Fruit fly (Drosophila melanogaster) whole organism, embryonic: Measurements from ENCODE around the gene Helz.
A peak's percentile ranks its signal among the peaks of the same experiment; 100 is the strongest.

ENCODE experiments used
- Asciz ChIP-seq: fragments of 200-800 bp; sonication (Bioruptor generic); optimal IDR thresholded peaks from 2 replicates; lab custom pipeline; 2017; ENCODE audit warnings: missing biosample characterization, mild to moderate bottlenecking, missing genetic modification characterization, missing genetic modification reagents
- B-H2 ChIP-seq: fragments of 200-800 bp; sonication (Bioruptor generic); optimal IDR thresholded peaks from 2 replicates; lab custom pipeline; 2018; ENCODE audit warnings: missing biosample characterization, mild to moderate bottlenecking, missing genetic modification characterization
- BtbVII ChIP-seq: fragments of 200-800 bp; sonication (Bioruptor generic); optimal IDR thresholded peaks from 3 replicates; lab custom pipeline; 2017; ENCODE audit warnings: missing biosample characterization, mild to moderate bottlenecking, missing genetic modification characterization
- CG1024 ChIP-seq: fragments of 200-800 bp; sonication (Bioruptor generic); IDR thresholded peaks from 2 replicates; pipeline ENCODE4 v1.3.6; 2022; ENCODE audit warnings: missing biosample characterization, missing genetic modification characterization
- CG12391 ChIP-seq: fragments of 200-800 bp; sonication (Bioruptor generic); optimal IDR thresholded peaks from 3 replicates; lab custom pipeline; 2018; ENCODE audit warnings: missing biosample characterization, mild to moderate bottlenecking, missing genetic modification characterization, moderate library complexity
- CG13424 ChIP-seq: fragments of 200-800 bp; sonication (Bioruptor generic); optimal IDR thresholded peaks from 2 replicates; lab custom pipeline; 2019; ENCODE audit warnings: missing biosample characterization, mild to moderate bottlenecking, missing genetic modification characterization, moderate library complexity
- CG16815 ChIP-seq: fragments of 200-800 bp; sonication (Bioruptor generic); optimal IDR thresholded peaks from 3 replicates; lab custom pipeline; 2017; ENCODE audit warnings: missing biosample characterization, mild to moderate bottlenecking, missing genetic modification characterization
- CG1792 ChIP-seq: fragments of 200-800 bp; sonication (Bioruptor generic); optimal IDR thresholded peaks from 2 replicates; lab custom pipeline; 2016; ENCODE audit warnings: missing biosample characterization, missing genetic modification characterization
- CG1832 ChIP-seq: fragments of 200-800 bp; sonication (Bioruptor generic); optimal IDR thresholded peaks from 2 replicates; lab custom pipeline; 2017; ENCODE audit warnings: missing biosample characterization, mild to moderate bottlenecking, missing genetic modification characterization, inconsistent platforms
- CG3065 ChIP-seq: fragments of 200-800 bp; sonication (Bioruptor generic); optimal IDR thresholded peaks from 2 replicates; lab custom pipeline; 2016; ENCODE audit warnings: missing biosample characterization, missing genetic modification characterization
- CG31365 ChIP-seq: fragments of 200-800 bp; sonication (Bioruptor generic); optimal IDR thresholded peaks from 2 replicates; lab custom pipeline; 2018; ENCODE audit warnings: missing biosample characterization, mild to moderate bottlenecking, missing genetic modification characterization
- CG43689 ChIP-seq: fragments of 200-800 bp; sonication (Bioruptor generic); IDR thresholded peaks from 2 replicates; pipeline ENCODE4 v1.3.6; 2022; ENCODE audit warnings: missing biosample characterization, missing genetic modification characterization
- CG4404 ChIP-seq: fragments of 200-800 bp; sonication (Bioruptor generic); IDR thresholded peaks from 2 replicates; pipeline ENCODE4 v1.3.6; 2022; ENCODE audit warnings: missing biosample characterization, missing genetic modification characterization
- CG7271 ChIP-seq: fragments of 200-800 bp; sonication (Bioruptor generic); optimal IDR thresholded peaks from 2 replicates; lab custom pipeline; 2018; ENCODE audit warnings: missing biosample characterization, mild to moderate bottlenecking, missing genetic modification characterization, moderate library complexity
- CG9932 ChIP-seq: fragments of 200-800 bp; sonication (Bioruptor generic); IDR thresholded peaks from 2 replicates; pipeline ENCODE4 v1.3.6; 2022; ENCODE audit warnings: missing biosample characterization, missing genetic modification characterization
- D19B ChIP-seq: fragments of 200-800 bp; sonication (Bioruptor generic); optimal IDR thresholded peaks from 2 replicates; lab custom pipeline; 2017; ENCODE audit warnings: missing biosample characterization, mild to moderate bottlenecking, missing genetic modification characterization
- Deaf1 ChIP-seq: fragments of 200-800 bp; optimal IDR thresholded peaks from 3 replicates; lab custom pipeline; 2019; ENCODE audit warnings: missing biosample characterization, mild to moderate bottlenecking, missing genetic modification characterization, moderate library complexity
- Doc3 ChIP-seq: fragments of 200-800 bp; sonication (Bioruptor generic); IDR thresholded peaks from 3 replicates; pipeline ENCODE4 v1.3.6; 2022; ENCODE audit warnings: missing biosample characterization, missing genetic modification characterization; ENCODE audit not compliant: partially characterized antibody
- Gug ChIP-seq: fragments of 200-800 bp; sonication (Bioruptor generic); IDR thresholded peaks from 4 replicates; pipeline ENCODE4 v1.3.6; 2022; ENCODE audit warnings: missing biosample characterization, missing genetic modification characterization
- Kr ChIP-seq: fragments of 200-800 bp; sonication (Bioruptor generic); optimal IDR thresholded peaks from 2 replicates; lab custom pipeline; 2017; ENCODE audit warnings: missing biosample characterization, mild to moderate bottlenecking, missing genetic modification characterization
- MBD-R2 ChIP-seq: fragments of 200-800 bp; sonication (Bioruptor generic); IDR thresholded peaks from 2 replicates; pipeline ENCODE4 v1.3.6; 2022; ENCODE audit warnings: missing biosample characterization, missing genetic modification characterization
- Myb ChIP-seq: fragments of 200-800 bp; sonication (Bioruptor generic); optimal IDR thresholded peaks from 2 replicates; lab custom pipeline; 2016; ENCODE audit warnings: missing biosample characterization, missing genetic modification characterization
- NFAT ChIP-seq: fragments of 200-800 bp; sonication (Bioruptor generic); IDR thresholded peaks from 2 replicates; pipeline ENCODE4 v1.3.6; 2022; ENCODE audit warnings: missing biosample characterization, missing genetic modification characterization
- NK7.1 ChIP-seq: fragments of 200-800 bp; sonication (Bioruptor generic); optimal IDR thresholded peaks from 3 replicates; lab custom pipeline; 2016; ENCODE audit warnings: missing biosample characterization, missing genetic modification characterization
- Oli ChIP-seq: fragments of 200-800 bp; sonication (Bioruptor generic); optimal IDR thresholded peaks from 2 replicates; lab custom pipeline; 2018; ENCODE audit warnings: missing biosample characterization, mild to moderate bottlenecking, missing genetic modification characterization, moderate library complexity
- YL-1 ChIP-seq: fragments of 200-800 bp; sonication (Bioruptor generic); optimal IDR thresholded peaks from 3 replicates; lab custom pipeline; 2017; ENCODE audit warnings: missing biosample characterization, mild to moderate bottlenecking, missing genetic modification characterization
- aop ChIP-seq: fragments of 200-800 bp; sonication (Bioruptor generic); IDR thresholded peaks from 2 replicates; pipeline ENCODE4 v1.3.6; 2022; ENCODE audit warnings: missing biosample characterization, missing genetic modification characterization
- ato ChIP-seq: fragments of 200-800 bp; sonication (Bioruptor generic); IDR thresholded peaks from 2 replicates; pipeline ENCODE4 v1.3.6; 2022; ENCODE audit warnings: missing biosample characterization, missing genetic modification characterization; ENCODE audit not compliant: partially characterized antibody
- bcd ChIP-seq: fragments of 200-800 bp; sonication (Bioruptor generic); optimal IDR thresholded peaks from 2 replicates; lab custom pipeline; 2017; ENCODE audit warnings: missing biosample characterization, mild to moderate bottlenecking, missing genetic modification characterization
- br ChIP-seq: fragments of >200 bp; optimal IDR thresholded peaks from 2 replicates; lab custom pipeline; 2017
- cg ChIP-seq: fragments of 200-800 bp; sonication (Bioruptor generic); optimal IDR thresholded peaks from 3 replicates; lab custom pipeline; 2019; ENCODE audit warnings: missing biosample characterization, mild to moderate bottlenecking, missing genetic modification characterization, moderate library complexity
- cwo ChIP-seq: fragments of 200-800 bp; sonication (Bioruptor generic); optimal IDR thresholded peaks from 3 replicates; lab custom pipeline; 2017; ENCODE audit warnings: missing biosample characterization, missing genetic modification characterization, mild to moderate bottlenecking, moderate library complexity, missing genetic modification reagents
- dati ChIP-seq: fragments of 200-800 bp; sonication (Bioruptor generic); IDR thresholded peaks from 2 replicates; pipeline ENCODE4 v1.3.6; 2022; ENCODE audit warnings: missing biosample characterization, missing genetic modification characterization
- fd96Cb ChIP-seq: fragments of 200-800 bp; sonication (Bioruptor generic); optimal IDR thresholded peaks from 2 replicates; lab custom pipeline; 2018; ENCODE audit warnings: missing biosample characterization, mild to moderate bottlenecking, missing genetic modification characterization, moderate library complexity
- fu2 ChIP-seq: fragments of 200-800 bp; sonication (Bioruptor generic); optimal IDR thresholded peaks from 2 replicates; lab custom pipeline; 2016; ENCODE audit warnings: missing biosample characterization, missing genetic modification characterization
- lmd ChIP-seq: fragments of 200-800 bp; sonication (Bioruptor generic); IDR thresholded peaks from 2 replicates; pipeline ENCODE4 v1.3.6; 2022; ENCODE audit warnings: missing biosample characterization, missing genetic modification characterization
- mam ChIP-seq: fragments of 200-800 bp; sonication (Bioruptor generic); optimal IDR thresholded peaks from 3 replicates; lab custom pipeline; 2016; ENCODE audit warnings: missing biosample characterization, missing genetic modification characterization
- nerfin-1 ChIP-seq: fragments of 200-800 bp; sonication (Bioruptor generic); optimal IDR thresholded peaks from 3 replicates; lab custom pipeline; 2019; ENCODE audit warnings: missing biosample characterization, mild to moderate bottlenecking, missing genetic modification characterization, moderate library complexity
- psq ChIP-seq: fragments of 200-800 bp; sonication (Bioruptor generic); optimal IDR thresholded peaks from 2 replicates; lab custom pipeline; 2017; ENCODE audit warnings: missing biosample characterization, missing genetic modification characterization
- repo ChIP-seq: fragments of 200-800 bp; sonication (Bioruptor generic); optimal IDR thresholded peaks from 2 replicates; lab custom pipeline; 2016; ENCODE audit warnings: missing biosample characterization, missing genetic modification characterization
- sc ChIP-seq, 3 experiments: fragments of >200 bp in 2 of 3; fragments of 200-800 bp in 1 of 3; sonication (Bioruptor generic) in 1 of 3; optimal IDR thresholded peaks; 2 replicates in 2 of 3; 3 replicates in 1 of 3; lab custom pipeline; 2017; ENCODE audit warnings: mild to moderate bottlenecking in 1 of 3, missing biosample characterization in 1 of 3, missing genetic modification characterization in 1 of 3, missing genetic modification reagents in 1 of 3
- sisA ChIP-seq: fragments of 200-800 bp; sonication (Bioruptor generic); IDR thresholded peaks from 2 replicates; pipeline ENCODE4 v1.3.6; 2022; ENCODE audit warnings: missing biosample characterization, missing genetic modification characterization
- sna ChIP-seq: fragments of 200-800 bp; sonication (Bioruptor generic); IDR thresholded peaks from 2 replicates; pipeline ENCODE4 v1.3.6; 2022; ENCODE audit warnings: missing biosample characterization, missing genetic modification characterization; ENCODE audit not compliant: partially characterized antibody
- sob ChIP-seq: fragments of 200-800 bp; sonication (Bioruptor generic); IDR thresholded peaks from 2 replicates; pipeline ENCODE4 v1.3.6; 2022; ENCODE audit warnings: missing biosample characterization, missing genetic modification characterization
- stc ChIP-seq: fragments of 200-800 bp; sonication (Bioruptor generic); IDR thresholded peaks from 2 replicates; pipeline ENCODE4 v1.3.6; 2022; ENCODE audit warnings: missing biosample characterization, missing genetic modification characterization
- tio ChIP-seq: fragments of 200-800 bp; sonication (Bioruptor generic); optimal IDR thresholded peaks from 2 replicates; lab custom pipeline; 2017; ENCODE audit warnings: missing biosample characterization, missing genetic modification characterization, inconsistent platforms
- trh ChIP-seq: fragments of 200-800 bp; sonication (Bioruptor generic); optimal IDR thresholded peaks from 2 replicates; lab custom pipeline; 2016; ENCODE audit warnings: missing biosample characterization, missing genetic modification characterization
- twi ChIP-seq: fragments of 200-800 bp; optimal IDR thresholded peaks from 2 replicates; lab custom pipeline; 2019; ENCODE audit warnings: missing biosample characterization, mild to moderate bottlenecking, missing genetic modification characterization, moderate library complexity
- yki ChIP-seq: fragments of >200 bp; optimal IDR thresholded peaks from 3 replicates; lab custom pipeline; 2018

Gene Helz

dm6 chr3L:14757464-14758384 lies 32.0 kb upstream of the Helz start, which contains the start of gene CG42507 (continued):
- TF ChIP-seq CG31365 (peak; percentile 52), lmd (GFP tag; lab: Robert Waterston, UW) (no peak; the same call in 1 of the 2 replicates), Oli (tag; lab: Kevin White, UChicago) (no peak), bcd (GFP tag; lab: Kevin White, UChicago) (peak; percentile 22), Deaf1 (tag; lab: Kevin White, UChicago) (no peak), Asciz (peak; percentile 72), yki (no peak), ato (GFP tag; lab: Robert Waterston, UW) (no peak), CG4404 (no peak), CG1792 (GFP tag; lab: Kevin White, UChicago) (no peak), Myb (GFP tag; lab: Kevin White, UChicago) (no peak), twi (tag; lab: Kevin White, UChicago) (peak; percentile 91), sob (GFP tag; lab: Robert Waterston, UW) (no peak; the same call in 1 of the 2 replicates), YL-1 (GFP tag; lab: Kevin White, UChicago) (peak; percentile 35), Doc3 (GFP tag; lab: Robert Waterston, UW) (peak; percentile 45; the same call in 1 of the 3 replicates), aop (GFP tag; lab: Robert Waterston, UW) (no peak), CG7271 (peak; percentile 33), Kr (peak; percentile 77), CG9932 (GFP tag; lab: Robert Waterston, UW) (peak; percentile 49), trh (GFP tag; lab: Kevin White, UChicago) (no peak), MBD-R2 (peak; percentile 25; the same call in 1 of the 2 replicates), CG1024 (no peak), psq (GFP tag; lab: Kevin White, UChicago) (no peak), CG43689 (GFP tag; lab: Robert Waterston, UW) (no peak), dati (GFP tag; lab: Robert Waterston, UW) (no peak), CG3065 (GFP tag; lab: Kevin White, UChicago) (no peak), CG1832 (GFP tag; lab: Kevin White, UChicago) (no peak), sisA (GFP tag; lab: Robert Waterston, UW) (no peak), mam (GFP tag; lab: Kevin White, UChicago) (no peak), B-H2 (GFP tag; lab: Kevin White, UChicago) (peak; percentile 83), fd96Cb (no peak), br (lab: Kevin White, UChicago) (no peak), CG13424 (tag; lab: Kevin White, UChicago) (peak; percentile 33), tio (GFP tag; lab: Kevin White, UChicago) (no peak), D19B (GFP tag; lab: Kevin White, UChicago) (no peak), Gug (GFP tag; lab: Robert Waterston, UW) (no peak), NK7.1 (no peak), sc (optimal IDR thresholded peaks at IDR 0.05; lab: Kevin White, UChicago) (no peak), sc (GFP tag; optimal IDR thresholded peaks at IDR 0.05; lab: Kevin White, UChicago) (peak; percentile 16), repo (GFP tag; lab: Kevin White, UChicago) (no peak), cg (peak; percentile 90), sna (peak; percentile 24; the same call in 1 of the 2 replicates), CG12391 (tag; lab: Kevin White, UChicago) (peak; percentile 4), nerfin-1 (tag; lab: Kevin White, UChicago) (no peak), BtbVII (GFP tag; lab: Kevin White, UChicago) (peak; percentile 63), CG16815 (GFP tag; lab: Kevin White, UChicago) (no peak), cwo (GFP tag; lab: Kevin White, UChicago) (no peak), fu2 (GFP tag; lab: Kevin White, UChicago) (no peak), stc (GFP tag; lab: Robert Waterston, UW) (peak; percentile 12; the same call in 1 of the 2 replicates), NFAT (GFP tag; lab: Robert Waterston, UW) (peak; percentile 32; the same call in 1 of the 2 replicates)
